Fruit fly (Drosophila melanogaster): ENCODE measurements around the gene thoc7.

thoc7 gene

DNA sequence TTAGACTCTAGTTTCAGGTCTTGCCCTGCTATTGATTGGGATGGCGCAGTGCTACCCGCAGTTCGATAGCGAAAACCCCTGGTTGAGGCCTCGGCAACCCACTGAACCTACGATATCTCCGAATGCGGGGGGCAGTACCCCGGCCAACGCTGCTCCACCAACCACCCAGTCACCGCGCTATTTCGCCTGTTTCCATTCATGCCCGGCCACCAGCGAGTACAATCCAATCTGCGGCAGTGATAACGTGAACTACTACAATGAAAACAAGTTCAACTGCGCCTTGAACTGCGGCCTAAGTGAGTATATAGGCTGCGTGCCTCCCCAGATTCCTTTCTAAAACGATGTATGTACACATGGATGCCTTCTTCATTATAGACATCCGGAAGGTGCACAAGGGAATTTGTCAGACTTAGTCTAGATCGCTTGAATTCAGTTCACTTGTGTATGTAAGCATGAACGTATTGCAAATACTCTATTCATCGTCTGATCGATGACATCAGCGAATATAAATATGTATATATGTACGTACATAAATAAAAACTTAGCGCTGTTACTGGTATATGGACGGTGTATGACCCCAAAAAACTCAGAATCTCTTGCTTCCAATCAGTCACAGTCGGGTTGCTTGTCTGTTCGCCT lies 5.1 kb upstream of the thoc7 start, which contains the start of gene CG13877:
Gene CG13877 (plus strand): TSS at position 589 of the 639 bp plus-strand sequence.
- TF ChIP-seq dl (GFP tag; optimal IDR thresholded peaks at IDR 0.05; ENCODE audit: insufficient read depth in 1 of 2, partially characterized antibody in 2 of 2) = no peak
- no peak for TF ChIP-seq GATAd (GFP tag; optimal IDR thresholded peaks at IDR 0.05)
- no peak for TF ChIP-seq psq (GFP tag; optimal IDR thresholded peaks at IDR 0.05)
- no peak for TF ChIP-seq CrebA (GFP tag; optimal IDR thresholded peaks at IDR 0.05; ENCODE audit: borderline replicate concordance)
- TF ChIP-seq sage (GFP tag; optimal IDR thresholded peaks at IDR 0.05) = no peak
- TF ChIP-seq Hnf4 (GFP tag; optimal IDR thresholded peaks at IDR 0.05) = no peak
- TF ChIP-seq CG32264 (GFP tag; optimal IDR thresholded peaks at IDR 0.05) = no peak
- no peak for TF ChIP-seq Jra (GFP tag; optimal IDR thresholded peaks at IDR 0.05)
- TF ChIP-seq brk (GFP tag; optimal IDR thresholded peaks at IDR 0.05) = no peak
- no peak for TF ChIP-seq jim (GFP tag; optimal IDR thresholded peaks at IDR 0.05)

dm6 chr3L:216325-216724 lies 3.8 kb upstream of the thoc7 start, which contains the start of gene Kaz1-ORFB:
Gene Kaz1-ORFB (plus strand): TSS chr3L:216625.
- TF ChIP-seq Dfd (GFP tag; optimal IDR thresholded peaks at IDR 0.05) (no peak), lola (GFP tag; optimal IDR thresholded peaks at IDR 0.05) (no peak), brk (GFP tag; optimal IDR thresholded peaks at IDR 0.05) (no peak), h (GFP tag; optimal IDR thresholded peaks at IDR 0.05) (no peak), Hr83 (GFP tag; optimal IDR thresholded peaks at IDR 0.05; ENCODE audit: poor library complexity, severe bottlenecking) (no peak), OdsH (GFP tag; optimal IDR thresholded peaks at IDR 0.05) (no peak), Mio (GFP tag; optimal IDR thresholded peaks at IDR 0.05) (no peak), psq (GFP tag; optimal IDR thresholded peaks at IDR 0.05) (no peak), Hnf4 (GFP tag; optimal IDR thresholded peaks at IDR 0.05) (no peak), Rel (GFP tag; optimal IDR thresholded peaks at IDR 0.05) (no peak), Rel (tag; optimal IDR thresholded peaks at IDR 0.05) (no peak), dsf (GFP tag; optimal IDR thresholded peaks at IDR 0.05; ENCODE audit: borderline replicate concordance) (no peak), tai (GFP tag; optimal IDR thresholded peaks at IDR 0.05) (no peak), sage (GFP tag; optimal IDR thresholded peaks at IDR 0.05) (no peak), N (GFP tag; optimal IDR thresholded peaks at IDR 0.05) (no peak), dl (GFP tag; optimal IDR thresholded peaks at IDR 0.05; ENCODE audit: insufficient read depth in 1 of 2, partially characterized antibody in 2 of 2) (no peak)

DNA sequence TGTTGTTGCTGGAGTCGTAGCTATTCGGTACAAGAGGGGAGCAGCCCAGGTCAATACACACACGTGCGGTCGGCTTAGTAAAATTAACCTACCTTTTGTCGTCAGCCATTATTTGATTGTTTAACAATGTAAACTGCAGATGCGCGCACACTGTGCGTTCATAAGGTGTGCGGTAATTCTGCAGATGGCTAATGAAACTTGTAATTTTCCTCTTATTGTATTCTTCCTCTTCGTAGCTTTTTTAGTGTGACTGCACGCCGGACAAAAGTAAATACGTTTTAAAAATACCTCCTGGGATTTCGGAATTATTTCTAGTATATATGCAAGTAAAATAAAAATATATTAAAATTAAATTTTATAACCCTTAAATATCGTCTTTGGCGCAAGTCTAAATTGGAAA lies 1.3 kb downstream of the thoc7 start, which contains the start of gene Prp4k:
Gene Prp4k (minus strand): TSS at position 258 of the 400 bp plus-strand sequence.
- TF ChIP-seq psq (GFP tag; optimal IDR thresholded peaks at IDR 0.05) (peak; percentile 21), HLH106 (tag; optimal IDR thresholded peaks at IDR 0.05) (no peak), Rel (GFP tag; optimal IDR thresholded peaks at IDR 0.05) (no peak), Rel (tag; optimal IDR thresholded peaks at IDR 0.05) (peak; percentile 30)

- peak; percentile 91 for TF ChIP-seq psq (GFP tag; optimal IDR thresholded peaks at IDR 0.05)
- TF ChIP-seq Abd-B (GFP tag; optimal IDR thresholded peaks at IDR 0.05) = no peak
- TF ChIP-seq CG9705 (GFP tag; optimal IDR thresholded peaks at IDR 0.05) = peak; percentile 94
- no peak for TF ChIP-seq GATAd (GFP tag; optimal IDR thresholded peaks at IDR 0.05)
- TF ChIP-seq Jra (GFP tag; optimal IDR thresholded peaks at IDR 0.05) = peak; percentile 77
- TF ChIP-seq Myc (optimal IDR thresholded peaks at IDR 0.05) = peak; percentile 6
- TF ChIP-seq Hr83 (GFP tag; optimal IDR thresholded peaks at IDR 0.05; ENCODE audit: poor library complexity, severe bottlenecking) = peak; percentile 21
- TF ChIP-seq fru (GFP tag; optimal IDR thresholded peaks at IDR 0.05) = peak; percentile 95
- no peak for TF ChIP-seq lola (GFP tag; optimal IDR thresholded peaks at IDR 0.05)
- TF ChIP-seq sv (GFP tag; optimal IDR thresholded peaks at IDR 0.05) = peak; percentile 73
- peak; percentile 96 for TF ChIP-seq OdsH (GFP tag; optimal IDR thresholded peaks at IDR 0.05)
- TF ChIP-seq dsf (GFP tag; optimal IDR thresholded peaks at IDR 0.05; ENCODE audit: borderline replicate concordance) = peak; percentile 51
- peak; percentile 81 for TF ChIP-seq Hnf4 (GFP tag; optimal IDR thresholded peaks at IDR 0.05)
- TF ChIP-seq ey (GFP tag; optimal IDR thresholded peaks at IDR 0.05) = peak; percentile 84
- no peak for TF ChIP-seq br (GFP tag; optimal IDR thresholded peaks at IDR 0.05)
- TF ChIP-seq usp (GFP tag; optimal IDR thresholded peaks at IDR 0.05) = no peak
- no peak for TF ChIP-seq N (GFP tag; optimal IDR thresholded peaks at IDR 0.05)
- TF ChIP-seq pan (optimal IDR thresholded peaks at IDR 0.05) = no peak
- no peak for TF ChIP-seq Dif (GFP tag; optimal IDR thresholded peaks at IDR 0.05; ENCODE audit: partially characterized antibody)
- TF ChIP-seq rgr (GFP tag; optimal IDR thresholded peaks at IDR 0.05) = peak; percentile 97
- TF ChIP-seq foxo (GFP tag; optimal IDR thresholded peaks at IDR 0.05) = peak in 1 of 2 experiments; percentile 97
- TF ChIP-seq Mio (GFP tag; optimal IDR thresholded peaks at IDR 0.05) = no peak
- peak; percentile 76 for TF ChIP-seq Rel (GFP tag; optimal IDR thresholded peaks at IDR 0.05)
- peak; percentile 90 for TF ChIP-seq Rel (tag; optimal IDR thresholded peaks at IDR 0.05)
- no peak for TF ChIP-seq brk (GFP tag; optimal IDR thresholded peaks at IDR 0.05)
- peak; percentile 98 for TF ChIP-seq HLH106 (tag; optimal IDR thresholded peaks at IDR 0.05)
- peak; percentile 52 for TF ChIP-seq CG32264 (GFP tag; optimal IDR thresholded peaks at IDR 0.05)
- TF ChIP-seq Sp1 (GFP tag; optimal IDR thresholded peaks at IDR 0.05) = peak; percentile 98
- peak; percentile 94 for TF ChIP-seq h (GFP tag; optimal IDR thresholded peaks at IDR 0.05)
- TF ChIP-seq tai (GFP tag; optimal IDR thresholded peaks at IDR 0.05) = no peak
Observed at dm6 chr3L:205723-206284, 6.7 kb downstream of the thoc7 start, which contains the start of the genes Gk1 and CG13876. Gene Gk1 (minus strand): TSS chr3L:205844. Gene CG13876 (plus strand): TSS chr3L:206134.

All from whole organism, wandering third instar larva.